Worm (Caenorhabditis elegans): ENCODE data around the gene tmem-138.

DNA sequence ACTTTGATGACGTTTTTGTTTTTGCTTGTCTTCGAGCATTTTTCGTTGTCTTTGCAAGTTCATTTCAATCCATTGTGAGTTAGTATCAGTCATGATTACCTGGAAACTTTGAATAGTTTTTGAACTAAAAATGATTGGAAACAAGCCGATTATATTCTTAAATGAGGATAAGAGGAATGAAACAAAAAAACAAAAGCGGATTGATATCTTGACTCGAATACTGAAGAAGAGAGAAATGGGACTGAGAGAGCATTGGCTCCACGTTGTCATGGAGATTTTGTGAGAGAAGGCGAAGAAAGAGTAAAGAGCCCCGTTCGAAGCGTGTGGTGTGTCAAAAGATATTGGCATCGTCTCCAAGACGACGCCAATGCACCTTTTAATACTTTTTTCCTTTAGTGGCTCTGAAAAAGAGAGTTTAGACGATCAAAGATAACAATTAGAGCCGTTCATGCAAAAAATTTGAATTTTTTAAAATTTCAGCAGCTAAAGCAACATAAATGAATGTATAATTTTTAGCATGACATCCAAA, at the start of gene tmem-138, which contains the start of gene tub-1:
- TF ChIP-seq nhr-237 (tag; optimal IDR thresholded peaks at IDR 0.05) (no peak), egl-27 (tag; optimal IDR thresholded peaks at IDR 0.05) (no peak), ama-1 (optimal IDR thresholded peaks at IDR 0.05) (no peak), zag-1 (tag; optimal IDR thresholded peaks at IDR 0.05) (no peak), lsy-2 (tag; optimal IDR thresholded peaks at IDR 0.05) (no peak), nhr-77 (tag; optimal IDR thresholded peaks at IDR 0.05) (no peak), unc-39 (tag; optimal IDR thresholded peaks at IDR 0.05) (no peak), snpc-4 (tag; optimal IDR thresholded peaks at IDR 0.05) (no peak), C34F6.9 (tag; optimal IDR thresholded peaks at IDR 0.05) (no peak), mbf-1 (tag; optimal IDR thresholded peaks at IDR 0.05) (no peak), fos-1 (tag; optimal IDR thresholded peaks at IDR 0.05) (no peak), F13H6.1 (tag; optimal IDR thresholded peaks at IDR 0.05) (no peak)
